Worm (Caenorhabditis elegans) whole organism, mixed stage, embryonic: Measurements from ENCODE around the gene C08B6.3.

Experiments
- ceh-39 ChIP-seq: fragments of 150-350 bp; optimal IDR thresholded peaks from 2 replicates; lab custom pipeline; 2014; ENCODE audit warnings: missing biosample characterization, missing genetic modification characterization
- ceh-43 ChIP-seq: fragments of 200-800 bp; sonication (Bioruptor generic); optimal IDR thresholded peaks from 2 replicates; lab custom pipeline; 2018; ENCODE audit warnings: mild to moderate bottlenecking, missing genetic modification characterization, moderate library complexity, missing compliant biosample characterization
- nhr-28 ChIP-seq: fragments of 150-350 bp; optimal IDR thresholded peaks from 2 replicates; lab custom pipeline; 2014; ENCODE audit warnings: missing biosample characterization, missing genetic modification characterization

DNA sequence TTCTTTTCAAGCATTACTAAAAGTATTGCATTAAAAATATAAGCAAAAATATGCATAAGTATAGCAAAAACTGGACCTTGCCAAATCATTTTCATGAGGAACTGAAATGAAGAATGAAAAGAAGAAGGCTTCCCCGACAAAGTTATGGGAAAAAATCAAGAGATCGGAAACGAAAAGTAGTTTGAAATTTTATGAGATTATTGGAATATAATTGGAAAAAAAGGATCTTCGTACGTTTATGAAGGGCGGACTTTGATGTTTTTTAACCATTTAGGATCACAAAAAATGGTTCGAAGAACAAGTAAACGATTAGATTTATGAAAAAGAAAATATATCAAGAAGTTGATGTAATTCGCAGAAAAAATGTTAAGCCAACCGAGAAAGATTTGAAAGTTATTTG, 8.8 kb upstream of the C08B6.3 start, which contains the start of gene srxa-18:
- TF ChIP-seq nhr-28 (tag; lab: Kevin White, UChicago) (no peak), ceh-43 (no peak), ceh-39 (tag; lab: Kevin White, UChicago) (no peak)
